Worm (Caenorhabditis elegans) whole organism, L4/young adult: ENCODE measurements around the gene ost-1.

ENCODE experiments used
- dao-5 ChIP-seq: sonication (generic microtip); optimal IDR thresholded peaks from 2 replicates; lab custom pipeline; 2016; ENCODE audit warnings: missing genotype, missing genetic modification characterization, moderate library complexity, missing compliant biosample characterization
- him-1 ChIP-seq: sonication (generic microtip); optimal IDR thresholded peaks from 2 replicates; lab custom pipeline; 2016; ENCODE audit warnings: missing genotype, missing genetic modification reagents, missing genetic modification characterization, missing compliant biosample characterization

ce11 chrIV:1123357-1123756 is 16.2 kb downstream of the ost-1 start:
- TF ChIP-seq dao-5 (tag; lab: Kevin White, UChicago) (no peak), him-1 (no peak)
